Fruit fly (Drosophila melanogaster) whole organism, embryonic: ENCODE data around the gene Pex3.

Source experiments
- Asciz ChIP-seq: fragments of 200-800 bp; sonication (Bioruptor generic); optimal IDR thresholded peaks from 2 replicates; lab custom pipeline; 2017; ENCODE audit warnings: missing biosample characterization, mild to moderate bottlenecking, missing genetic modification characterization, missing genetic modification reagents
- Blimp-1 ChIP-seq: fragments of 200-800 bp; sonication (Bioruptor generic); optimal IDR thresholded peaks from 3 replicates; lab custom pipeline; 2018; ENCODE audit warnings: missing biosample characterization, missing genetic modification characterization, mild to moderate bottlenecking, moderate library complexity, missing genetic modification reagents
- CG12104 ChIP-seq: fragments of 200-800 bp; sonication (Bioruptor generic); optimal IDR thresholded peaks from 3 replicates; lab custom pipeline; 2016; ENCODE audit warnings: missing biosample characterization, missing genetic modification characterization
- CG12155 ChIP-seq: fragments of 200-800 bp; sonication (Bioruptor generic); optimal IDR thresholded peaks from 3 replicates; lab custom pipeline; 2016; ENCODE audit warnings: missing biosample characterization, missing genetic modification characterization
- CG12659 ChIP-seq: fragments of 200-800 bp; sonication (Bioruptor generic); optimal IDR thresholded peaks from 3 replicates; lab custom pipeline; 2017; ENCODE audit warnings: mild to moderate bottlenecking, missing biosample characterization, missing genetic modification reagents, missing genetic modification characterization
- CG13894 ChIP-seq: fragments of 200-800 bp; sonication (Bioruptor generic); optimal IDR thresholded peaks from 3 replicates; lab custom pipeline; 2018; ENCODE audit warnings: missing biosample characterization, mild to moderate bottlenecking, missing genetic modification characterization, moderate library complexity
- CG15479 ChIP-seq: fragments of 200-800 bp; sonication (Bioruptor generic); optimal IDR thresholded peaks from 3 replicates; lab custom pipeline; 2019; ENCODE audit warnings: missing biosample characterization, mild to moderate bottlenecking, missing genetic modification characterization, moderate library complexity
- CG15514 ChIP-seq: fragments of 200-800 bp; sonication (Bioruptor generic); optimal IDR thresholded peaks from 3 replicates; lab custom pipeline; 2017; ENCODE audit warnings: missing biosample characterization, missing genetic modification characterization, mild to moderate bottlenecking, moderate library complexity, missing genetic modification reagents
- CG1832 ChIP-seq: fragments of 200-800 bp; sonication (Bioruptor generic); optimal IDR thresholded peaks from 2 replicates; lab custom pipeline; 2017; ENCODE audit warnings: missing biosample characterization, mild to moderate bottlenecking, missing genetic modification characterization, inconsistent platforms
- CG2678 ChIP-seq: fragments of 200-800 bp; sonication (Bioruptor generic); optimal IDR thresholded peaks from 3 replicates; lab custom pipeline; 2019; ENCODE audit warnings: missing biosample characterization, mild to moderate bottlenecking, missing genetic modification characterization, moderate library complexity
- CG2712 ChIP-seq: fragments of 200-800 bp; optimal IDR thresholded peaks from 3 replicates; lab custom pipeline; 2019; ENCODE audit warnings: missing biosample characterization, mild to moderate bottlenecking, missing genetic modification characterization, moderate library complexity
- CG30431 ChIP-seq: fragments of 200-800 bp; sonication (Bioruptor generic); optimal IDR thresholded peaks from 2 replicates; lab custom pipeline; 2017; ENCODE audit warnings: missing biosample characterization, missing genetic modification characterization
- CG31441 ChIP-seq: fragments of 200-800 bp; sonication (Bioruptor generic); IDR thresholded peaks from 2 replicates; pipeline ENCODE4 v1.3.6; 2022; ENCODE audit warnings: missing biosample characterization, missing genetic modification characterization
- CG4424 ChIP-seq: fragments of 200-800 bp; sonication (Bioruptor generic); optimal IDR thresholded peaks from 3 replicates; lab custom pipeline; 2016; ENCODE audit warnings: missing biosample characterization, missing genetic modification characterization
- CG6791 ChIP-seq: fragments of 200-800 bp; sonication (Bioruptor generic); IDR thresholded peaks from 3 replicates; pipeline ENCODE4 v1.3.6; 2022; ENCODE audit warnings: missing biosample characterization, missing genetic modification characterization; ENCODE audit not compliant: partially characterized antibody
- CG7271 ChIP-seq: fragments of 200-800 bp; sonication (Bioruptor generic); optimal IDR thresholded peaks from 2 replicates; lab custom pipeline; 2018; ENCODE audit warnings: missing biosample characterization, mild to moderate bottlenecking, missing genetic modification characterization, moderate library complexity
- CG7839 ChIP-seq: fragments of 200-800 bp; sonication (Bioruptor generic); optimal IDR thresholded peaks from 3 replicates; lab custom pipeline; 2018; ENCODE audit warnings: missing biosample characterization, mild to moderate bottlenecking, missing genetic modification characterization, moderate library complexity
- CG8924 ChIP-seq: fragments of 200-800 bp; optimal IDR thresholded peaks from 3 replicates; lab custom pipeline; 2019; ENCODE audit warnings: missing biosample characterization, mild to moderate bottlenecking, missing genetic modification characterization, moderate library complexity
- CG9609 ChIP-seq: fragments of 200-800 bp; sonication (Bioruptor generic); optimal IDR thresholded peaks from 3 replicates; lab custom pipeline; 2016; ENCODE audit warnings: missing biosample characterization, missing genetic modification characterization
- CG9817 ChIP-seq: fragments of 200-800 bp; sonication (Bioruptor generic); optimal IDR thresholded peaks from 2 replicates; lab custom pipeline; 2018; ENCODE audit warnings: missing biosample characterization, mild to moderate bottlenecking, missing genetic modification characterization, moderate library complexity
- Dfd ChIP-seq, 2 experiments: fragments of >200 bp; optimal IDR thresholded peaks; 2 replicates each; lab custom pipeline; 2017; ENCODE audit warnings: missing biosample characterization in 2 of 2, missing genetic modification characterization in 2 of 2
- Elba2 ChIP-seq: fragments of 200-800 bp; sonication (Bioruptor generic); optimal IDR thresholded peaks from 3 replicates; lab custom pipeline; 2016; ENCODE audit warnings: missing biosample characterization, missing genetic modification characterization
- HLH3B ChIP-seq: fragments of 200-800 bp; sonication (Bioruptor generic); IDR thresholded peaks from 2 replicates; pipeline ENCODE4 v1.3.6; 2022; ENCODE audit warnings: missing biosample characterization, missing genetic modification characterization
- Hand ChIP-seq: fragments of 200-800 bp; sonication (Bioruptor generic); optimal IDR thresholded peaks from 2 replicates; lab custom pipeline; 2017; ENCODE audit warnings: mild to moderate bottlenecking, missing biosample characterization, missing genetic modification reagents, missing genetic modification characterization
- Hr51 ChIP-seq, 2 experiments: fragments of 200-800 bp; sonication (Bioruptor generic); optimal IDR thresholded peaks; 2 replicates in 1 of 2; 3 replicates in 1 of 2; lab custom pipeline; 2016 to 2018; ENCODE audit warnings: missing biosample characterization in 2 of 2, missing genetic modification characterization in 2 of 2, mild to moderate bottlenecking in 1 of 2, moderate library complexity in 1 of 2
- Hsf ChIP-seq: fragments of 200-800 bp; sonication (Bioruptor generic); optimal IDR thresholded peaks from 3 replicates; lab custom pipeline; 2016; ENCODE audit warnings: missing biosample characterization, missing genetic modification characterization
- Lim3 ChIP-seq: fragments of 200-800 bp; sonication (Bioruptor generic); IDR thresholded peaks from 2 replicates; pipeline ENCODE4 v1.3.6; 2022; ENCODE audit warnings: missing biosample characterization, missing genetic modification characterization
- Med ChIP-seq: fragments of 200-800 bp; sonication (Bioruptor generic); peaks from one replicate; lab custom pipeline; 2016; ENCODE audit warnings: missing biosample characterization, missing genetic modification characterization, mild to moderate bottlenecking, inconsistent platforms, moderate library complexity
- Oli ChIP-seq: fragments of 200-800 bp; sonication (Bioruptor generic); optimal IDR thresholded peaks from 2 replicates; lab custom pipeline; 2018; ENCODE audit warnings: missing biosample characterization, mild to moderate bottlenecking, missing genetic modification characterization, moderate library complexity
- Pdp1 ChIP-seq, 2 experiments: fragments of 200-800 bp; sonication (Bioruptor generic); optimal IDR thresholded peaks; 3 replicates each; lab custom pipeline; 2016; ENCODE audit warnings: missing biosample characterization in 2 of 2, missing genetic modification characterization in 2 of 2, mild to moderate bottlenecking in 1 of 2, moderate library complexity in 1 of 2
- Sin3A ChIP-seq: fragments of >200 bp; optimal IDR thresholded peaks from 2 replicates; lab custom pipeline; 2018
- Sry-β ChIP-seq: fragments of 200-800 bp; sonication (Bioruptor generic); optimal IDR thresholded peaks from 2 replicates; lab custom pipeline; 2018; ENCODE audit warnings: missing biosample characterization, mild to moderate bottlenecking, missing genetic modification characterization, moderate library complexity
- ac ChIP-seq: fragments of 200-800 bp; sonication (Bioruptor generic); optimal IDR thresholded peaks from 3 replicates; lab custom pipeline; 2017; ENCODE audit warnings: missing biosample characterization, mild to moderate bottlenecking, missing genetic modification characterization
- bcd ChIP-seq: fragments of 200-800 bp; sonication (Bioruptor generic); optimal IDR thresholded peaks from 2 replicates; lab custom pipeline; 2017; ENCODE audit warnings: missing biosample characterization, mild to moderate bottlenecking, missing genetic modification characterization
- chinmo ChIP-seq: fragments of 200-800 bp; sonication (Bioruptor generic); IDR thresholded peaks from 4 replicates; pipeline ENCODE4 v1.3.6; 2022; ENCODE audit warnings: missing biosample characterization, missing genetic modification characterization; ENCODE audit not compliant: partially characterized antibody
- ci ChIP-seq: fragments of 200-800 bp; sonication (Bioruptor generic); IDR thresholded peaks from 3 replicates; pipeline ENCODE4 v1.3.6; 2022; ENCODE audit warnings: missing biosample characterization, missing genetic modification characterization
- dati ChIP-seq: fragments of 200-800 bp; sonication (Bioruptor generic); IDR thresholded peaks from 2 replicates; pipeline ENCODE4 v1.3.6; 2022; ENCODE audit warnings: missing biosample characterization, missing genetic modification characterization
- dpn ChIP-seq, 2 experiments: fragments of 200-800 bp; sonication (Bioruptor generic); optimal IDR thresholded peaks; 3 replicates each; lab custom pipeline; 2016; ENCODE audit warnings: missing biosample characterization in 2 of 2, missing genetic modification characterization in 2 of 2
- hbn ChIP-seq: fragments of 200-800 bp; sonication (Bioruptor generic); IDR thresholded peaks from 2 replicates; pipeline ENCODE4 v1.3.6; 2022; ENCODE audit warnings: missing biosample characterization, missing genetic modification characterization; ENCODE audit not compliant: partially characterized antibody
- lilli ChIP-seq: fragments of 200-800 bp; sonication (Bioruptor generic); optimal IDR thresholded peaks from 3 replicates; lab custom pipeline; 2016; ENCODE audit warnings: missing biosample characterization, missing genetic modification characterization
- pfk ChIP-seq: fragments of 200-800 bp; sonication (Bioruptor generic); optimal IDR thresholded peaks from 2 replicates; lab custom pipeline; 2018; ENCODE audit warnings: missing biosample characterization, mild to moderate bottlenecking, missing genetic modification characterization, moderate library complexity
- pros ChIP-seq: fragments of 200-800 bp; sonication (Bioruptor generic); optimal IDR thresholded peaks from 3 replicates; lab custom pipeline; 2019; ENCODE audit warnings: missing biosample characterization, mild to moderate bottlenecking, missing genetic modification characterization, moderate library complexity
- pzg ChIP-seq: fragments of 200-800 bp; sonication (Bioruptor generic); optimal IDR thresholded peaks from 3 replicates; lab custom pipeline; 2018; ENCODE audit warnings: missing biosample characterization, mild to moderate bottlenecking, missing genetic modification characterization, moderate library complexity
- sc ChIP-seq, 3 experiments: fragments of >200 bp in 2 of 3; fragments of 200-800 bp in 1 of 3; sonication (Bioruptor generic) in 1 of 3; optimal IDR thresholded peaks; 2 replicates in 2 of 3; 3 replicates in 1 of 3; lab custom pipeline; 2017; ENCODE audit warnings: mild to moderate bottlenecking in 1 of 3, missing biosample characterization in 1 of 3, missing genetic modification characterization in 1 of 3, missing genetic modification reagents in 1 of 3
- unpg ChIP-seq: fragments of 200-800 bp; sonication (Bioruptor generic); optimal IDR thresholded peaks from 3 replicates; lab custom pipeline; 2018; ENCODE audit warnings: missing biosample characterization, mild to moderate bottlenecking, missing genetic modification characterization, moderate library complexity
- vfl ChIP-seq: fragments of 200-800 bp; sonication (Bioruptor generic); optimal IDR thresholded peaks from 2 replicates; lab custom pipeline; 2016; ENCODE audit warnings: missing biosample characterization, missing genetic modification characterization
- zen ChIP-seq: fragments of 200-800 bp; sonication (Bioruptor generic); optimal IDR thresholded peaks from 3 replicates; lab custom pipeline; 2018; ENCODE audit warnings: missing biosample characterization, mild to moderate bottlenecking, missing genetic modification characterization, moderate library complexity

Gene Pex3

dm6 chr3L:15094589-15095288, 49.4 kb upstream of the Pex3 start, which contains the start of the genes sstn, Plp and GlyRS (continued):
- peak; percentile 51 for TF ChIP-seq pzg (GFP tag; lab: Kevin White, UChicago)
- peak; percentile 8 for TF ChIP-seq unpg (GFP tag; lab: Kevin White, UChicago)
- no peak for TF ChIP-seq Sin3A (lab: Kevin White, UChicago)
- TF ChIP-seq bcd = peak; percentile 52
- peak; percentile 40 for TF ChIP-seq CG15514 (GFP tag; lab: Kevin White, UChicago)
- TF ChIP-seq CG9609 (GFP tag; lab: Kevin White, UChicago) = no peak
- peak; percentile 23 for TF ChIP-seq Asciz
- TF ChIP-seq CG31441 = peak; percentile 85
- peak; percentile 90 for TF ChIP-seq CG15479 (GFP tag; lab: Kevin White, UChicago)
- no peak for TF ChIP-seq CG30431 (GFP tag; lab: Kevin White, UChicago)
- no peak for TF ChIP-seq HLH3B
- peak; percentile 72 for TF ChIP-seq CG2712 (tag; lab: Kevin White, UChicago)
- TF ChIP-seq Elba2 (GFP tag; lab: Kevin White, UChicago) = peak; percentile 92
- peak; percentile 83; the same call in 1 of the 4 replicates for TF ChIP-seq chinmo (GFP tag; lab: Robert Waterston, UW)
- TF ChIP-seq lilli (GFP tag; lab: Kevin White, UChicago) = peak; percentile 41
- TF ChIP-seq CG6791 = peak; percentile 58; the same call in 1 of the 3 replicates
- TF ChIP-seq ci = peak; percentile 55; the same call in 1 of the 3 replicates
- TF ChIP-seq Hsf = peak; percentile 5
- no peak for TF ChIP-seq CG7271 (tag; lab: Kevin White, UChicago)
- TF ChIP-seq CG12104 (GFP tag; lab: Kevin White, UChicago) = peak; percentile 39
- TF ChIP-seq hbn (GFP tag; lab: Robert Waterston, UW) = peak; percentile 43; the same call in 1 of the 2 replicates
- TF ChIP-seq Sry-β (GFP tag; lab: Kevin White, UChicago) = peak; percentile 95
- TF ChIP-seq Oli = peak; percentile 35
- TF ChIP-seq Hr51 (GFP tag; optimal IDR thresholded peaks at IDR 0.05; lab: Kevin White, UChicago) = peak in 1 of 2 experiments; percentile 30
- TF ChIP-seq pros = peak; percentile 96
- TF ChIP-seq CG4424 (GFP tag; lab: Kevin White, UChicago) = peak; percentile 34
- TF ChIP-seq Dfd (GFP tag; optimal IDR thresholded peaks at IDR 0.05; lab: Kevin White, UChicago) = no peak
- no peak for TF ChIP-seq Hand
- TF ChIP-seq CG9817 (tag; lab: Kevin White, UChicago) = peak; percentile 42
- no peak for TF ChIP-seq vfl (GFP tag; lab: Kevin White, UChicago)
- peak in 1 of 2 experiments; percentile 39 for TF ChIP-seq Pdp1 (GFP tag; optimal IDR thresholded peaks at IDR 0.05; lab: Kevin White, UChicago)
- no peak for TF ChIP-seq Lim3 (GFP tag; lab: Robert Waterston, UW)
- peak; percentile 29 for TF ChIP-seq CG8924 (tag; lab: Kevin White, UChicago)
- TF ChIP-seq zen (tag; lab: Kevin White, UChicago) = peak; percentile 5
- TF ChIP-seq CG13894 (tag; lab: Kevin White, UChicago) = peak; percentile 40
- no peak for TF ChIP-seq pfk (GFP tag; lab: Kevin White, UChicago)
- TF ChIP-seq CG2678 = peak; percentile 61
- TF ChIP-seq Blimp-1 = peak; percentile 40
- TF ChIP-seq CG12155 = peak; percentile 31
- TF ChIP-seq dpn (GFP tag; optimal IDR thresholded peaks at IDR 0.05; lab: Kevin White, UChicago) = peak in 1 of 2 experiments; percentile 39
- TF ChIP-seq ac (GFP tag; lab: Kevin White, UChicago) = no peak
- TF ChIP-seq dati (GFP tag; lab: Robert Waterston, UW) = no peak
- TF ChIP-seq Med (GFP tag; lab: Kevin White, UChicago) = peak; percentile 70
- TF ChIP-seq CG7839 (tag; lab: Kevin White, UChicago) = peak; percentile 57
- TF ChIP-seq CG12659 (GFP tag; lab: Kevin White, UChicago) = peak; percentile 81
- TF ChIP-seq sc (optimal IDR thresholded peaks at IDR 0.05; lab: Kevin White, UChicago) = no peak
- TF ChIP-seq sc (GFP tag; optimal IDR thresholded peaks at IDR 0.05; lab: Kevin White, UChicago) = peak; percentile 26
- TF ChIP-seq CG1832 (GFP tag; lab: Kevin White, UChicago) = no peak
